Worm (Caenorhabditis elegans) whole organism, L2 larva: ENCODE data around the gene R04B5.1.

ENCODE experiments used
- ama-1 ChIP-seq: fragments of 150-350 bp; optimal IDR thresholded peaks from 2 replicates; lab custom pipeline; 2018; ENCODE audit warnings: inconsistent platforms
- egl-27 ChIP-seq: sonication (generic microtip); optimal IDR thresholded peaks from 3 replicates; lab custom pipeline; 2017; ENCODE audit warnings: missing biosample characterization, missing genetic modification reagents, missing genetic modification characterization
- mdl-1 ChIP-seq, 2 experiments: fragments of 150-350 bp in 1 of 2; sonication (generic microtip) in 1 of 2; optimal IDR thresholded peaks; 2 replicates each; lab custom pipeline; 2017; ENCODE audit warnings: missing biosample characterization in 2 of 2, missing genetic modification characterization in 2 of 2
- nhr-237 ChIP-seq: fragments of 150-350 bp; optimal IDR thresholded peaks from 2 replicates; lab custom pipeline; 2014; ENCODE audit warnings: missing biosample characterization, missing genetic modification characterization
- snpc-4 ChIP-seq: fragments of 150-350 bp; optimal IDR thresholded peaks from 2 replicates; lab custom pipeline; 2014; ENCODE audit warnings: missing biosample characterization, missing genetic modification characterization
- zag-1 ChIP-seq: fragments of 150-350 bp; optimal IDR thresholded peaks from 2 replicates; lab custom pipeline; 2014; ENCODE audit warnings: missing biosample characterization, missing genetic modification characterization

DNA sequence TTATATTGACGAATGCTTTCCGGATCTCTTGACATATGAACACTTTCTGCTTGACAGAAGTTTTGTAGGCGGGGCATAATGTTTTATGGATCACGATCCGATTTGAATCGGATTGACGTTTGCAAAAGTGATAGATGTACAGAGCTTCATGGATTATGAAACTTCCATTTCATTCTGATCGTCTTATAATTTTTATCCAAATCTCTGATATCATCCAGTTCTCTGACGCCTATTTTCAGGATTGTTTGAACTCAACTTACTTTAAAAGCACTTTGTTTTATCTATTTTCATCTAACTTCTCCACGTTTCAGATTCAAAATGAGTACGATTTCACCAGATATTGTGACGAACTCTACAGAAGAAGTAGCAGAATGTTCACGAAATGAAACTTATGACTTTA lies 11.4 kb downstream of the R04B5.1 start, which contains the start of gene npr-39:
- TF ChIP-seq zag-1 (tag; lab: Kevin White, UChicago) (no peak), mdl-1 (tag; optimal IDR thresholded peaks at IDR 0.05; lab: Kevin White, UChicago) (no peak), egl-27 (tag; lab: Kevin White, UChicago) (no peak), ama-1 (no peak), snpc-4 (tag; lab: Kevin White, UChicago) (no peak), nhr-237 (no peak)
